Worm (Caenorhabditis elegans) whole organism, young adult: ENCODE data around the gene vglu-2.

ENCODE experiments used
- dpff-1 ChIP-seq: sonication (generic microtip); optimal IDR thresholded peaks from 2 replicates; lab custom pipeline; 2017; ENCODE audit warnings: mild to moderate bottlenecking, missing genetic modification characterization, missing compliant biosample characterization
- hlh-12 ChIP-seq: sonication (generic microtip); optimal IDR thresholded peaks from 2 replicates; lab custom pipeline; 2016; ENCODE audit warnings: missing genetic modification characterization, missing compliant biosample characterization
- let-526 ChIP-seq: fragments of 200-800 bp; sonication (Bioruptor generic); IDR thresholded peaks from 2 replicates; pipeline ENCODE4 v1.3.6; 2022; ENCODE audit warnings: missing genetic modification reagents, missing genetic modification characterization, missing compliant biosample characterization
- pha-4 ChIP-seq: fragments of 150-350 bp; sonication (generic microtip); optimal IDR thresholded peaks from 2 replicates; lab custom pipeline; 2014; ENCODE audit warnings: missing biosample characterization, missing genetic modification reagents, missing genetic modification characterization
- rcor-1 ChIP-seq: fragments of 200-800 bp; sonication (Bioruptor generic); IDR thresholded peaks from 2 replicates; pipeline ENCODE4 v1.3.6; 2022; ENCODE audit warnings: missing genetic modification reagents, missing genetic modification characterization, missing compliant biosample characterization
- snpc-1.3 ChIP-seq: sonication (generic microtip); optimal IDR thresholded peaks from 2 replicates; lab custom pipeline; 2017; ENCODE audit warnings: missing genetic modification characterization, mild to moderate bottlenecking, missing compliant biosample characterization, antibody characterized with exemption, moderate library complexity, missing genotype, missing genetic modification reagents; ENCODE audit not compliant: insufficient read depth
- snpc-4 ChIP-seq, 5 experiments: fragments of 150-350 bp in 1 of 5; sonication (generic microtip) in 4 of 5; optimal IDR thresholded peaks; 2 replicates each; lab custom pipeline; 2014 to 2018; ENCODE audit warnings: missing genetic modification characterization in 5 of 5, missing biosample characterization in 3 of 5, antibody characterized with exemption in 2 of 5, mild to moderate bottlenecking in 2 of 5, missing compliant biosample characterization in 2 of 5, missing genotype in 2 of 5, moderate library complexity in 2 of 5, missing genetic modification reagents in 1 of 5
- unc-62 ChIP-seq: fragments of 150-350 bp; optimal IDR thresholded peaks from 2 replicates; lab custom pipeline; 2014; ENCODE audit warnings: missing biosample characterization, missing genetic modification reagents, missing genetic modification characterization

- TF ChIP-seq rcor-1 (GFP tag; lab: Robert Waterston, UW) (no peak), pha-4 (no peak), let-526 (GFP tag; lab: Robert Waterston, UW) (no peak), hlh-12 (tag; lab: Kevin White, UChicago) (no peak), snpc-1.3 (tag; lab: Kevin White, UChicago) (no peak), unc-62 (GFP tag; lab: Kevin White, UChicago) (no peak), snpc-4 (GFP tag; optimal IDR thresholded peaks at IDR 0.05; lab: Kevin White, UChicago) (no peak), snpc-4 (tag; optimal IDR thresholded peaks at IDR 0.05; lab: Kevin White, UChicago) (no peak), dpff-1 (tag; lab: Kevin White, UChicago) (no peak)
Measured at ce11 chrIII:10336109-10336508, 41.2 kb downstream of the vglu-2 start.
